Worm (Caenorhabditis elegans): Measurements from ENCODE around the gene plp-2.

DNA sequence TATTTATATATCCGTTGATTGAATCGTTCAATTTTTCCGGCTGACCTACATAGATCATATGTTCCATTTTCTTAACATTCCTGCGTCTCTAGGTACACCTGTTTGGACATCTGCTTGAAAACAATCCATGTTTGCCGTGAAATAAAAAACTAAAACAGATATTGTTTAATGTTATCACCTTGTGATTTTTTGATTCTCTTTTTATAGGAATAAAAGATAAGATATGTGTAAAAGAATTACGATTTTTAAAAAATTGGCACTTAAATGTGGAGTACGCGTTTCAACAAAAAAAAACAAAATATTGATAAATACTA lies 35.3 kb downstream of the plp-2 start:
- TF ChIP-seq ceh-31 (tag; optimal IDR thresholded peaks at IDR 0.05) (no peak), pha-4 (tag; optimal IDR thresholded peaks at IDR 0.05) (no peak), tbx-2 (tag; optimal IDR thresholded peaks at IDR 0.05) (no peak)

All from whole organism, late embryonic.